Fruit fly (Drosophila melanogaster): ENCODE data around the gene CG46435.
A peak's percentile ranks its signal among the peaks of the same experiment; 100 is the strongest.

The CG46435 gene

dm6 chr3L:19558674-19559073 lies 13.8 kb downstream of the CG46435 start:
- TF ChIP-seq CG7045 (GFP tag; optimal IDR thresholded peaks at IDR 0.05) (no peak), CG14711 (tag; optimal IDR thresholded peaks at IDR 0.05) (no peak), CG7101 (tag; optimal IDR thresholded peaks at IDR 0.05) (no peak), CG11617 (GFP tag; optimal IDR thresholded peaks at IDR 0.05) (no peak), Crg-1 (GFP tag; optimal IDR thresholded peaks at IDR 0.05) (no peak)

dm6 chr3L:19559171-19559570 lies 14.3 kb downstream of the CG46435 start:
- no peak for TF ChIP-seq CG14711 (tag; optimal IDR thresholded peaks at IDR 0.05)
- no peak for TF ChIP-seq CG7045 (GFP tag; optimal IDR thresholded peaks at IDR 0.05)
- TF ChIP-seq CG5204 (GFP tag; optimal IDR thresholded peaks at IDR 0.05), result no peak
- TF ChIP-seq tj (GFP tag; optimal IDR thresholded peaks at IDR 0.05), result no peak
- no peak for TF ChIP-seq Hr96 (GFP tag; optimal IDR thresholded peaks at IDR 0.05)
- no peak for TF ChIP-seq CG7101 (tag; optimal IDR thresholded peaks at IDR 0.05)
- no peak for TF ChIP-seq CG33017 (tag; optimal IDR thresholded peaks at IDR 0.05)
- no peak for TF ChIP-seq CG11617 (GFP tag; optimal IDR thresholded peaks at IDR 0.05)
- TF ChIP-seq Clk (GFP tag; optimal IDR thresholded peaks at IDR 0.05), result no peak
- no peak for TF ChIP-seq toe (GFP tag; optimal IDR thresholded peaks at IDR 0.05)
- no peak for TF ChIP-seq pad (GFP tag; optimal IDR thresholded peaks at IDR 0.05)
- no peak for TF ChIP-seq kay (GFP tag; ENCODE audit: borderline replicate concordance)
- TF ChIP-seq CG12768 (GFP tag; optimal IDR thresholded peaks at IDR 0.05), result no peak
- TF ChIP-seq ovo (GFP tag; optimal IDR thresholded peaks at IDR 0.05), result no peak
- no peak for TF ChIP-seq Mnt (GFP tag; optimal IDR thresholded peaks at IDR 0.05)

dm6 chr3L:19560005-19560694 lies 15.2 kb downstream of the CG46435 start:
- TF ChIP-seq CG12768 (GFP tag; optimal IDR thresholded peaks at IDR 0.05) (no peak), CG5204 (GFP tag; optimal IDR thresholded peaks at IDR 0.05) (no peak), toe (GFP tag; optimal IDR thresholded peaks at IDR 0.05) (no peak), CG14711 (tag; optimal IDR thresholded peaks at IDR 0.05) (no peak), pad (GFP tag; optimal IDR thresholded peaks at IDR 0.05) (no peak), Crg-1 (GFP tag; optimal IDR thresholded peaks at IDR 0.05) (no peak), ovo (GFP tag; optimal IDR thresholded peaks at IDR 0.05) (no peak), Clk (GFP tag; optimal IDR thresholded peaks at IDR 0.05) (no peak), CG33017 (tag; optimal IDR thresholded peaks at IDR 0.05) (no peak), Hr96 (GFP tag; optimal IDR thresholded peaks at IDR 0.05) (no peak), bab1 (GFP tag; optimal IDR thresholded peaks at IDR 0.05) (no peak), CG1620 (GFP tag; optimal IDR thresholded peaks at IDR 0.05) (no peak), kay (GFP tag; ENCODE audit: borderline replicate concordance) (no peak), Mnt (GFP tag; optimal IDR thresholded peaks at IDR 0.05) (no peak), CG7101 (tag; optimal IDR thresholded peaks at IDR 0.05) (no peak), cic (GFP tag; optimal IDR thresholded peaks at IDR 0.05) (no peak), tj (GFP tag; optimal IDR thresholded peaks at IDR 0.05) (no peak), cnc (optimal IDR thresholded peaks at IDR 0.05) (no peak)

dm6 chr3L:19560695-19561246 lies 15.9 kb downstream of the CG46435 start:
- TF ChIP-seq toe (GFP tag; optimal IDR thresholded peaks at IDR 0.05), result no peak
- TF ChIP-seq Crg-1 (GFP tag; optimal IDR thresholded peaks at IDR 0.05), result no peak
- TF ChIP-seq cic (GFP tag; optimal IDR thresholded peaks at IDR 0.05), result no peak
- TF ChIP-seq CG7101 (tag; optimal IDR thresholded peaks at IDR 0.05), result peak; percentile 33
- TF ChIP-seq Clk (GFP tag; optimal IDR thresholded peaks at IDR 0.05), result no peak
- TF ChIP-seq CG7045 (GFP tag; optimal IDR thresholded peaks at IDR 0.05), result peak; percentile 57
- peak; percentile 50 for TF ChIP-seq CG5204 (GFP tag; optimal IDR thresholded peaks at IDR 0.05)
- TF ChIP-seq CG14711 (tag; optimal IDR thresholded peaks at IDR 0.05), result peak; percentile 28
- TF ChIP-seq Mnt (GFP tag; optimal IDR thresholded peaks at IDR 0.05), result no peak

- peak; percentile 25 for TF ChIP-seq CG5204 (GFP tag; optimal IDR thresholded peaks at IDR 0.05)
- TF ChIP-seq CG12768 (GFP tag; optimal IDR thresholded peaks at IDR 0.05), result no peak
These were observed 16.8 kb downstream of the CG46435 start for dm6 chr3L:19561745-19562144.

- TF ChIP-seq kay (GFP tag; ENCODE audit: borderline replicate concordance) (no peak), cnc (optimal IDR thresholded peaks at IDR 0.05) (no peak)
These were observed 17.3 kb downstream of the CG46435 start for dm6 chr3L:19562146-19562700.

dm6 chr3L:19563014-19563413 lies 18.1 kb downstream of the CG46435 start:
- TF ChIP-seq cic (GFP tag; optimal IDR thresholded peaks at IDR 0.05), result no peak
- TF ChIP-seq Mnt (GFP tag; optimal IDR thresholded peaks at IDR 0.05), result no peak
- no peak for TF ChIP-seq CG7045 (GFP tag; optimal IDR thresholded peaks at IDR 0.05)
- TF ChIP-seq tj (GFP tag; optimal IDR thresholded peaks at IDR 0.05), result no peak
- TF ChIP-seq CG7101 (tag; optimal IDR thresholded peaks at IDR 0.05), result no peak
- TF ChIP-seq Hr96 (GFP tag; optimal IDR thresholded peaks at IDR 0.05), result no peak
- TF ChIP-seq bab1 (GFP tag; optimal IDR thresholded peaks at IDR 0.05), result no peak
- TF ChIP-seq CG5204 (GFP tag; optimal IDR thresholded peaks at IDR 0.05), result no peak
- no peak for TF ChIP-seq CG11617 (GFP tag; optimal IDR thresholded peaks at IDR 0.05)
- TF ChIP-seq ovo (GFP tag; optimal IDR thresholded peaks at IDR 0.05), result no peak
- no peak for TF ChIP-seq pad (GFP tag; optimal IDR thresholded peaks at IDR 0.05)
- no peak for TF ChIP-seq CG12768 (GFP tag; optimal IDR thresholded peaks at IDR 0.05)
- no peak for TF ChIP-seq cnc (optimal IDR thresholded peaks at IDR 0.05)
- no peak for TF ChIP-seq toe (GFP tag; optimal IDR thresholded peaks at IDR 0.05)
- no peak for TF ChIP-seq CG1620 (GFP tag; optimal IDR thresholded peaks at IDR 0.05)
- no peak for TF ChIP-seq kay (GFP tag; ENCODE audit: borderline replicate concordance)
- no peak for TF ChIP-seq Clk (GFP tag; optimal IDR thresholded peaks at IDR 0.05)
